Fruit fly (Drosophila melanogaster) whole organism, embryonic: ENCODE data around the gene CG4962.

Experiments used
- Awh ChIP-seq: fragments of 200-800 bp; sonication (Bioruptor generic); IDR thresholded peaks from 2 replicates; pipeline ENCODE4, ENCODE4 v1.3.6; 2022; ENCODE audit warnings: missing biosample characterization, missing genetic modification characterization
- Bdp1 ChIP-seq: fragments of 200-800 bp; sonication (Bioruptor generic); optimal IDR thresholded peaks from 3 replicates; lab custom pipeline; 2016; ENCODE audit warnings: missing biosample characterization, missing genetic modification characterization
- CG10654 ChIP-seq: fragments of 200-800 bp; sonication (Bioruptor generic); optimal IDR thresholded peaks from 2 replicates; lab custom pipeline; 2016; ENCODE audit warnings: missing biosample characterization, missing genetic modification characterization
- CG11696 ChIP-seq: fragments of 200-800 bp; sonication (Bioruptor generic); IDR thresholded peaks from 2 replicates; pipeline ENCODE4 v1.3.6; 2022; ENCODE audit warnings: missing biosample characterization, missing genetic modification characterization
- CG12071 ChIP-seq: fragments of 200-800 bp; sonication (Bioruptor generic); optimal IDR thresholded peaks from 3 replicates; lab custom pipeline; 2018; ENCODE audit warnings: missing biosample characterization, mild to moderate bottlenecking, missing genetic modification characterization
- CG12219 ChIP-seq: fragments of 200-800 bp; sonication (Bioruptor generic); optimal IDR thresholded peaks from 3 replicates; lab custom pipeline; 2018; ENCODE audit warnings: missing biosample characterization, mild to moderate bottlenecking, missing genetic modification characterization
- CG13287 ChIP-seq: fragments of 200-800 bp; sonication (Bioruptor generic); IDR thresholded peaks from 2 replicates; pipeline ENCODE4 v1.3.6; 2022; ENCODE audit warnings: missing biosample characterization, missing genetic modification characterization; ENCODE audit not compliant: partially characterized antibody
- CG13424 ChIP-seq: fragments of 200-800 bp; sonication (Bioruptor generic); optimal IDR thresholded peaks from 2 replicates; lab custom pipeline; 2019; ENCODE audit warnings: missing biosample characterization, mild to moderate bottlenecking, missing genetic modification characterization, moderate library complexity
- CG14965 ChIP-seq: fragments of 200-800 bp; sonication (Bioruptor generic); optimal IDR thresholded peaks from 2 replicates; lab custom pipeline; 2016; ENCODE audit warnings: missing biosample characterization, missing genetic modification characterization, borderline replicate concordance
- CG1529 ChIP-seq: fragments of 200-800 bp; sonication (Bioruptor generic); optimal IDR thresholded peaks from 3 replicates; lab custom pipeline; 2018; ENCODE audit warnings: missing biosample characterization, missing genetic modification characterization
- CG1602 ChIP-seq: fragments of 200-800 bp; sonication (Bioruptor generic); optimal IDR thresholded peaks from 3 replicates; lab custom pipeline; 2016; ENCODE audit warnings: missing biosample characterization, missing genetic modification characterization
- CG16815 ChIP-seq: fragments of 200-800 bp; sonication (Bioruptor generic); optimal IDR thresholded peaks from 3 replicates; lab custom pipeline; 2017; ENCODE audit warnings: missing biosample characterization, mild to moderate bottlenecking, missing genetic modification characterization
- CG17612 ChIP-seq: fragments of 200-800 bp; sonication (Bioruptor generic); IDR thresholded peaks from 2 replicates; pipeline ENCODE4 v1.3.6; 2022; ENCODE audit warnings: missing biosample characterization, missing genetic modification characterization
- CG2678 ChIP-seq: fragments of 200-800 bp; sonication (Bioruptor generic); optimal IDR thresholded peaks from 3 replicates; lab custom pipeline; 2019; ENCODE audit warnings: missing biosample characterization, mild to moderate bottlenecking, missing genetic modification characterization, moderate library complexity
- CG31441 ChIP-seq: fragments of 200-800 bp; sonication (Bioruptor generic); IDR thresholded peaks from 2 replicates; pipeline ENCODE4 v1.3.6; 2022; ENCODE audit warnings: missing biosample characterization, missing genetic modification characterization
- CG3281 ChIP-seq: fragments of 200-800 bp; sonication (Bioruptor generic); optimal IDR thresholded peaks from 3 replicates; lab custom pipeline; 2017; ENCODE audit warnings: missing biosample characterization, mild to moderate bottlenecking, missing genetic modification characterization
- CG34224 ChIP-seq: fragments of 200-800 bp; sonication (Bioruptor generic); IDR thresholded peaks from 3 replicates; pipeline ENCODE4 v1.3.6; 2022; ENCODE audit warnings: missing biosample characterization, missing genetic modification characterization; ENCODE audit not compliant: partially characterized antibody
- CG4282 ChIP-seq: fragments of 200-800 bp; sonication (Bioruptor generic); optimal IDR thresholded peaks from 2 replicates; lab custom pipeline; 2016; ENCODE audit warnings: missing biosample characterization, missing genetic modification characterization
- CG5245 ChIP-seq: fragments of 200-800 bp; sonication (Bioruptor generic); optimal IDR thresholded peaks from 3 replicates; lab custom pipeline; 2016; ENCODE audit warnings: missing biosample characterization, missing genetic modification characterization
- CG6175 ChIP-seq: fragments of 200-800 bp; sonication (Bioruptor generic); IDR thresholded peaks from 3 replicates; pipeline ENCODE4 v1.3.6; 2022; ENCODE audit warnings: missing biosample characterization, missing genetic modification characterization
- CG7372 ChIP-seq: fragments of 200-800 bp; sonication (Bioruptor generic); IDR thresholded peaks from 2 replicates; pipeline ENCODE4 v1.3.6; 2022; ENCODE audit warnings: missing biosample characterization, missing genetic modification characterization
- CG7556 ChIP-seq: fragments of 200-800 bp; sonication (Bioruptor generic); optimal IDR thresholded peaks from 2 replicates; lab custom pipeline; 2017; ENCODE audit warnings: missing biosample characterization, mild to moderate bottlenecking, missing genetic modification characterization
- CG9609 ChIP-seq: fragments of 200-800 bp; sonication (Bioruptor generic); optimal IDR thresholded peaks from 3 replicates; lab custom pipeline; 2016; ENCODE audit warnings: missing biosample characterization, missing genetic modification characterization
- CG9727 ChIP-seq: fragments of 200-800 bp; sonication (Bioruptor generic); optimal IDR thresholded peaks from 3 replicates; lab custom pipeline; 2017; ENCODE audit warnings: missing biosample characterization, mild to moderate bottlenecking, missing genetic modification characterization
- CG9817 ChIP-seq: fragments of 200-800 bp; sonication (Bioruptor generic); optimal IDR thresholded peaks from 2 replicates; lab custom pipeline; 2018; ENCODE audit warnings: missing biosample characterization, mild to moderate bottlenecking, missing genetic modification characterization, moderate library complexity
- Dip3 ChIP-seq: fragments of 200-800 bp; sonication (Bioruptor generic); optimal IDR thresholded peaks from 3 replicates; lab custom pipeline; 2016; ENCODE audit warnings: missing biosample characterization, missing genetic modification characterization
- Doc3 ChIP-seq: fragments of 200-800 bp; sonication (Bioruptor generic); IDR thresholded peaks from 3 replicates; pipeline ENCODE4 v1.3.6; 2022; ENCODE audit warnings: missing biosample characterization, missing genetic modification characterization; ENCODE audit not compliant: partially characterized antibody
- Elba2 ChIP-seq: fragments of 200-800 bp; sonication (Bioruptor generic); optimal IDR thresholded peaks from 3 replicates; lab custom pipeline; 2016; ENCODE audit warnings: missing biosample characterization, missing genetic modification characterization
- HLH4C ChIP-seq: fragments of 200-800 bp; sonication (Bioruptor generic); IDR thresholded peaks from 3 replicates; pipeline ENCODE4 v1.3.6; 2022; ENCODE audit warnings: missing biosample characterization, missing genetic modification characterization; ENCODE audit not compliant: partially characterized antibody
- Mes4 ChIP-seq: fragments of 200-800 bp; sonication (Bioruptor generic); optimal IDR thresholded peaks from 2 replicates; lab custom pipeline; 2016; ENCODE audit warnings: missing biosample characterization, missing genetic modification characterization
- NC2α ChIP-seq: fragments of 200-800 bp; sonication (Bioruptor generic); optimal IDR thresholded peaks from 2 replicates; lab custom pipeline; 2016; ENCODE audit warnings: missing biosample characterization, missing genetic modification characterization
- Sry-δ ChIP-seq: fragments of 200-800 bp; sonication (Bioruptor generic); optimal IDR thresholded peaks from 2 replicates; lab custom pipeline; 2016; ENCODE audit warnings: missing biosample characterization, missing genetic modification characterization
- az2 ChIP-seq: fragments of 200-800 bp; sonication (Bioruptor generic); optimal IDR thresholded peaks from 3 replicates; lab custom pipeline; 2016; ENCODE audit warnings: missing biosample characterization, missing genetic modification characterization
- bbx ChIP-seq: fragments of 200-800 bp; sonication (Bioruptor generic); IDR thresholded peaks from 2 replicates; pipeline ENCODE4 v1.3.6; 2022; ENCODE audit warnings: missing biosample characterization, missing genetic modification characterization; ENCODE audit not compliant: partially characterized antibody
- cato ChIP-seq: fragments of 200-800 bp; sonication (Bioruptor generic); optimal IDR thresholded peaks from 2 replicates; lab custom pipeline; 2016; ENCODE audit warnings: missing biosample characterization, missing genetic modification characterization, borderline replicate concordance
- croc ChIP-seq: fragments of 200-800 bp; sonication (Bioruptor generic); conservative IDR thresholded peaks from 3 replicates; pipeline ENCODE4 v1.3.6; 2022; ENCODE audit warnings: missing biosample characterization, missing genetic modification characterization
- dati ChIP-seq: fragments of 200-800 bp; sonication (Bioruptor generic); IDR thresholded peaks from 2 replicates; pipeline ENCODE4 v1.3.6; 2022; ENCODE audit warnings: missing biosample characterization, missing genetic modification characterization
- dysf ChIP-seq: fragments of 200-800 bp; sonication (Bioruptor generic); IDR thresholded peaks from 3 replicates; pipeline ENCODE4 v1.3.6; 2022; ENCODE audit warnings: missing biosample characterization, missing genetic modification characterization
- exex ChIP-seq: fragments of 200-800 bp; sonication (Bioruptor generic); optimal IDR thresholded peaks from 4 replicates; lab custom pipeline; 2018; ENCODE audit warnings: missing biosample characterization, mild to moderate bottlenecking, missing genetic modification characterization, moderate library complexity
- fu2 ChIP-seq: fragments of 200-800 bp; sonication (Bioruptor generic); optimal IDR thresholded peaks from 2 replicates; lab custom pipeline; 2016; ENCODE audit warnings: missing biosample characterization, missing genetic modification characterization
- gcm ChIP-seq: fragments of 200-800 bp; sonication (Bioruptor generic); optimal IDR thresholded peaks from 2 replicates; lab custom pipeline; 2019; ENCODE audit warnings: missing biosample characterization, mild to moderate bottlenecking, missing genetic modification characterization, moderate library complexity
- hth ChIP-seq: fragments of >200 bp; optimal IDR thresholded peaks from 2 replicates; lab custom pipeline; 2017; ENCODE audit warnings: inconsistent platforms
- ken ChIP-seq: fragments of 200-800 bp; sonication (Bioruptor generic); IDR thresholded peaks from 3 replicates; pipeline ENCODE4 v1.3.6; 2022; ENCODE audit warnings: missing biosample characterization, missing genetic modification characterization
- lab ChIP-seq: fragments of 200-800 bp; sonication (Bioruptor generic); optimal IDR thresholded peaks from 3 replicates; lab custom pipeline; 2017; ENCODE audit warnings: missing biosample characterization, missing genetic modification characterization, mild to moderate bottlenecking, moderate library complexity, missing genetic modification reagents
- nerfin-2 ChIP-seq: fragments of 200-800 bp; sonication (Bioruptor generic); IDR thresholded peaks from 2 replicates; pipeline ENCODE4 v1.3.6; 2022; ENCODE audit warnings: missing biosample characterization, missing genetic modification characterization; ENCODE audit not compliant: partially characterized antibody
- pb ChIP-seq: fragments of 200-800 bp; sonication (Bioruptor generic); optimal IDR thresholded peaks from 3 replicates; lab custom pipeline; 2016; ENCODE audit warnings: missing biosample characterization, missing genetic modification characterization
- prd ChIP-seq, 3 experiments: fragments of >200 bp in 2 of 3; fragments of 200-800 bp in 1 of 3; sonication (Bioruptor generic) in 1 of 3; optimal IDR thresholded peaks in 2 of 3; IDR thresholded peaks in 1 of 3; 2 replicates in 2 of 3; 3 replicates in 1 of 3; pipeline versions ENCODE4 v1.3.6 to Lab custom; 2017 to 2022; ENCODE audit warnings: missing biosample characterization in 1 of 3, missing genetic modification characterization in 1 of 3
- sim ChIP-seq: fragments of 200-800 bp; sonication (Bioruptor generic); IDR thresholded peaks from 2 replicates; pipeline ENCODE4 v1.3.6; 2022; ENCODE audit warnings: missing biosample characterization, missing genetic modification characterization
- sqz ChIP-seq: fragments of 200-800 bp; sonication (Bioruptor generic); optimal IDR thresholded peaks from 3 replicates; lab custom pipeline; 2018; ENCODE audit warnings: missing biosample characterization, mild to moderate bottlenecking, missing genetic modification characterization
- tx ChIP-seq: fragments of 200-800 bp; sonication (Bioruptor generic); optimal IDR thresholded peaks from 2 replicates; lab custom pipeline; 2016; ENCODE audit warnings: missing biosample characterization, missing genetic modification characterization
- vfl ChIP-seq: fragments of 200-800 bp; sonication (Bioruptor generic); optimal IDR thresholded peaks from 2 replicates; lab custom pipeline; 2016; ENCODE audit warnings: missing biosample characterization, missing genetic modification characterization

The CG4962 gene

dm6 chr3L:16289067-16289466, 6.3 kb downstream of the CG4962 start (continued):
- no peak for TF ChIP-seq CG12219 (GFP tag; lab: Kevin White, UChicago)
- no peak for TF ChIP-seq HLH4C
- no peak for TF ChIP-seq nerfin-2 (GFP tag; lab: Robert Waterston, UW)
- TF ChIP-seq fu2 (GFP tag; lab: Kevin White, UChicago): no peak
- TF ChIP-seq CG9817 (tag; lab: Kevin White, UChicago): no peak
- no peak for TF ChIP-seq CG2678
- TF ChIP-seq CG9609: no peak
- no peak for TF ChIP-seq exex (tag; lab: Kevin White, UChicago)
- no peak for TF ChIP-seq dati
- no peak for TF ChIP-seq hth (lab: Kevin White, UChicago)
- no peak for TF ChIP-seq NC2α (GFP tag; lab: Kevin White, UChicago)
- TF ChIP-seq CG13424: peak; percentile 41
- no peak for TF ChIP-seq tx
- TF ChIP-seq CG34224 (GFP tag; lab: Robert Waterston, UW): no peak
- no peak for TF ChIP-seq CG16815 (GFP tag; lab: Kevin White, UChicago)
- no peak for TF ChIP-seq cato
- peak; percentile 2 for TF ChIP-seq CG10654 (GFP tag; lab: Kevin White, UChicago)
- no peak for TF ChIP-seq sqz (GFP tag; lab: Kevin White, UChicago)
- peak; percentile 44; the same call in 1 of the 2 replicates for TF ChIP-seq CG11696 (GFP tag; lab: Robert Waterston, UW)
- TF ChIP-seq CG14965 (GFP tag; lab: Kevin White, UChicago): no peak
- TF ChIP-seq CG31441 (GFP tag; lab: Robert Waterston, UW): no peak
- TF ChIP-seq bbx (GFP tag; lab: Robert Waterston, UW): no peak
- TF ChIP-seq CG12071 (GFP tag; lab: Kevin White, UChicago): no peak
- no peak for TF ChIP-seq sim (GFP tag; lab: Robert Waterston, UW)
- TF ChIP-seq ken: no peak
- TF ChIP-seq CG1602 (GFP tag; lab: Kevin White, UChicago): no peak
- peak; percentile 31 for TF ChIP-seq az2 (GFP tag; lab: Kevin White, UChicago)
- no peak for TF ChIP-seq pb (GFP tag; lab: Kevin White, UChicago)
- TF ChIP-seq CG13287: no peak
- TF ChIP-seq lab (GFP tag; lab: Kevin White, UChicago): peak; percentile 19
- no peak for TF ChIP-seq prd (optimal IDR thresholded peaks at IDR 0.05; lab: Kevin White, UChicago)
- TF ChIP-seq prd (GFP tag; IDR thresholded peaks at IDR 0.05; lab: Robert Waterston, UW): peak; percentile 38; the same call in 1 of the 3 replicates
- no peak for TF ChIP-seq Bdp1 (GFP tag; lab: Kevin White, UChicago)
- TF ChIP-seq Elba2 (GFP tag; lab: Kevin White, UChicago): no peak
- no peak for TF ChIP-seq gcm (GFP tag; lab: Kevin White, UChicago)
- TF ChIP-seq CG7556: no peak
- TF ChIP-seq vfl: no peak
- TF ChIP-seq croc (GFP tag; lab: Robert Waterston, UW): no peak
- TF ChIP-seq CG5245 (GFP tag; lab: Kevin White, UChicago): no peak
- no peak for TF ChIP-seq Sry-δ (GFP tag; lab: Kevin White, UChicago)
- TF ChIP-seq Dip3 (GFP tag; lab: Kevin White, UChicago): no peak
- no peak for TF ChIP-seq Awh (GFP tag; lab: Robert Waterston, UW)
- TF ChIP-seq CG9727 (GFP tag; lab: Kevin White, UChicago): no peak
- no peak for TF ChIP-seq CG4282
- no peak for TF ChIP-seq CG6175 (GFP tag; lab: Robert Waterston, UW)
- no peak for TF ChIP-seq Mes4 (GFP tag; lab: Kevin White, UChicago)
- TF ChIP-seq CG7372 (GFP tag; lab: Robert Waterston, UW): no peak
- no peak for TF ChIP-seq CG17612 (GFP tag; lab: Robert Waterston, UW)
- no peak for TF ChIP-seq CG1529 (GFP tag; lab: Kevin White, UChicago)
- no peak for TF ChIP-seq Doc3
- TF ChIP-seq CG3281: no peak
- peak; percentile 61; the same call in 2 of the 3 replicates for TF ChIP-seq dysf (GFP tag; lab: Robert Waterston, UW)
